Fruit fly (Drosophila melanogaster): Measurements from ENCODE around the gene CG7519.

CG7519 gene

DNA sequence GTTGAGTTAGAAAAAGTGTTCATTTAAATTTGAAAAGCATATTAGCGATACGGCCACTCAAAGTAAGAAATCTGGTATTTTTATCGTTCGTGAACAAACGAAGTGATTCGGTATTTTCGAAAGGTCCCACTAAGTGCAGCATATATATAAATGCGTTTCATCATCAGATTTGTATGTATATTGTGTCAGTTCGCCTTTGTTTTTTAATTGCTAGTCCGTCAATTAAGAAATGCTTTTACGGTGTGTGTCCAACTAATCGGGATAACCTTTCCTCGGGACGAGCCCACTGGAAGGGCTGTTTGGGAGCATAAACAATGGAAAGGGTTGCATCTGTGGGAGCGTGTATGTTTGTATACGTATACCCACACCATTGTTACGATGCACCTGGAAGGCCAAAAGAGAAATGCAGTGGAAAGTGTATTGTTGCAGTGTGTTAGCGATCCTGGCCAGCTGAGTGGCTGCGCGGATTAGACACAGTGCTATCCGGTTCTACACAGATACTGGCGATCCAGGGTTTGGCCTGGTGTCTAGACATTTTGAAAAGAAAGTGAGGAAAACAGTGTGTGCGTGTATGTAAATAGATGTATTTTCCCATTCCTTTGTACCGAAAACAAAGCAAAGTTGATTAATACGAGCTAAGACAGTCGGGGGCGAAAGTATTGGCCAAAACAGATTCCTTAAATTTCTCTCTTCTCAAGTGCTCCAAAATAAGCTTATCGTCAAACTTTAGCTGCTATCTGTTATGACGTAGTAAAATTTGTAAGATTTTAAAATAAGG lies 30.4 kb downstream of the CG7519 start, which contains the start of gene CG7611:
TSS of gene CG7611 (plus strand) at position 128 of the 778 bp plus-strand sequence.
- no peak for TF ChIP-seq noc (tag; optimal IDR thresholded peaks at IDR 0.05)

DNA sequence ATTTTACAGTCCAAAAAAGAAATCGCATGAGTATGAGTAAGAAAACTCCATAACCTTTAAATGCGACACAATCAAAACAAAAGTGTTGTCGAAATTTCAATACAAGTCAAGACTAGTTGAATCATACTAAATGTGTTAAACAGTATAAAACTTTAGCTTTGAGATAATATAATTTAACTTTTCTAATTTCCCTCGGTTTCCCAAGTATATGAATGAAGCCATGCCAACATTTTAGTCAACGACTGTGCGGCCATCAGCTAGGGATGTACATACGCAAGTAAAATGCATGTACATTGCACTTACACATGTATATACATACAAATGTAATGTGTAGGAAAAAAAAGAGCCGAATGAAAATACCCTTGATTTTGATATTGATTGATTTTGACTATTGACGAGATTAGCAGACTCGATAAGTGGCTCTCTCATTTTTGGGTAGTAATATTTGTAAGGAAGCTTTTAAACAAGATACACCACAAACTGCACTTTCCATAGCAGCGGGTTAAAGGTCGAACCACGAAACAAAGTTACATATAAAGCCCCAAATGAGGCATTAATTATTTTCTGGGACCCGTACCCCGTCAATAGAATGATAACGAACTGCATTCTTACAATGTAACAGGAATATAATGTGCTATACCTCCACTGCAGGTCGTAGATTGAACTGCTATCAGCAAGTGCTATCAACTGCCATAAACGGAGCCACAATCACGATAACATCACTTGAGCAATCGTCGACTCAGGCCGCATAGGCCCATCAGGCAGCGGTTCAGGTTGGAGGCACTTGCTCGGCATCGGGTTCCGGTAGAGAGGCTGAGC lies 31.4 kb downstream of the CG7519 start:
- TF ChIP-seq noc (tag; optimal IDR thresholded peaks at IDR 0.05) = no peak

DNA sequence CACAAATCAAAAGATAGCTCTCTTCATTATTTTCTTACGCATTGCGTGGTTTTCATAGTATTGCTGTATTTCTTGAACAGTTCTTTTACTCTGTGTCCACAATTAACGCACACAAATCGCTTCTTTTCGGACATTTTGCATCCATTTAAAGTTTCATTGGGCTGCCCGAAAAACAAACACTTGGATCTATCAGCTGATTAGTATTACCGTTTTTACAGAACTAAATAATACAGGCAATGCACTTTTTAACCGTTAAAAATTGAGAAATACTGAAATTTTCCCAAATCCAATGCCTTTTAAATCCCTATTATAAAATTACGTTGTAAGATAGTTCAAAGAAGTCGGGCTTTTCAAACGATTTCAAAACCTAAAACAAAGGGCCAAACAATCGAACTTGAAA lies 36.2 kb downstream of the CG7519 start, which contains the start of gene Arv1:
TSS of gene Arv1 (minus strand) at position 226 of the 400 bp plus-strand sequence.
- TF ChIP-seq noc (tag; optimal IDR thresholded peaks at IDR 0.05) = no peak

DNA sequence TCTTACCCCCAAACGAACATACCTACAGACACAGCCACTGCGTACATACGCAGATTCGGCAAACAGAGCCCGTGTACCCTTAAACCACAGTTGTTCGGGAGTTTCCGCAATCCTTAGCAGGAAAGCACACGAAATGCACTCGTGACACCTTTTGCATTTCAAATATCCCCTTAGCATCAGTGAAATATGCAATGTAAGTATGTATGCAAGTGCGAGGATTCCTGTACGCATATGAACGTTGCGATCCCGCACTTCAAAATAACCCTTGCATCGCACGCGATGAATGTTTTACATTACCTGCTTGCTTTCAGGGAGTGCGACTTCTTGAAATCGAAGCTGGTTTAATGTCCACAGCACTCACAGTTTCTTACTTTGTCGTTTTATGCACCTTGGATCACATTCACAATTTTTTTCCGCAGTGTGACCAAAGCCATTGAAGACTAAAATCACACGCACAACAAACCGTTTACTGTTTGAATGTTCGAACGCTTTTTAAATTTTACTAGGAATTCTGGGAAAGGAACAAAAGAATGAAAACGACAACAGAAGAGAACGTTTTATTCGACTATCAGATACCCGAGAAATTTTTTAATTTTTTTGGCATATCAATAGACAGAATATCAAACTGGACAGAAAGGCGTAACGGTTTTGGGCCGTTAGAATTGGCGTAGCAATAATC lies 40.5 kb downstream of the CG7519 start, which contains the start of gene Mkrn1:
TSS of gene Mkrn1 (minus strand) at position 444 of the 679 bp plus-strand sequence.
- no peak for TF ChIP-seq noc (tag; optimal IDR thresholded peaks at IDR 0.05)

DNA sequence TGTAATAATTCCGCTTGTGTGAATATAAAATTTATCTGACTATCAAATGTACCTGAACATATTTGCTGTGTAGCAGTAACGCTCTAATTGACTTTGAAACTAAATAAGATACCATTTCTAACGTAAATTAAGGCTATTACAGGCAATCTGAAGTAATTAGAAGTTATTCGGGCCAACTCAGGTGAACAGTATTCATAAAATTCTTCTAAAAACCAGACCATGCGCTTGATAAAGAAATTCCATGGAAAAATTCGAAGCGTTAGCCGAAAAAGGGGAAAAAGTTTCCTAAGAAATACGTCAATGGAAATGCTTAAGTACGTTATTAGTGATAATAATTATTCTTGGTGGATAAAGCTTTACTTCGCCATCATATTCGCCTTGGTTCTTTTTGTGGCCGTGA lies 41.5 kb downstream of the CG7519 start, which contains the start of gene ppk5:
TSS of gene ppk5 (plus strand) at position 301 of the 400 bp plus-strand sequence.
- no peak for TF ChIP-seq noc (tag; optimal IDR thresholded peaks at IDR 0.05)

DNA sequence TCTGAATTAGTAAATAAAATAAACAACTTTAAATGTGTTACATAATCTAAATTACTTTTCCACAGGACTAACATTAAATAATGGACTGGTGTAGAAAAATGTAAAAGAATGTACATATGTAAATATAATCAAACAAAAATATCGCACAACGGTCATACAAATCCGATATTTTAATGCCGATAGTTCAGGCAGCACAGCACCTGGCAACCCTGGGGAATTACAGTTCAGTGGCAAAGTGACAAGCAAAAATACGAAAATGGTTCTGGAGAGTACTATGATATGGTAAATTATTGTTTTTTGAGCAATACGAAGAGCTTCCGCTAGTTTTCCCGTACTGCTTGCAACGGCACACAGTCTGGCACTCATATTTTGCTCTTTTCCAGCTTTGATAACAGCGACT lies 44.0 kb downstream of the CG7519 start, which contains the start of gene Rpn10:
TSS of gene Rpn10 (plus strand) at position 144 of the 400 bp plus-strand sequence.
- no peak for TF ChIP-seq noc (tag; optimal IDR thresholded peaks at IDR 0.05)

DNA sequence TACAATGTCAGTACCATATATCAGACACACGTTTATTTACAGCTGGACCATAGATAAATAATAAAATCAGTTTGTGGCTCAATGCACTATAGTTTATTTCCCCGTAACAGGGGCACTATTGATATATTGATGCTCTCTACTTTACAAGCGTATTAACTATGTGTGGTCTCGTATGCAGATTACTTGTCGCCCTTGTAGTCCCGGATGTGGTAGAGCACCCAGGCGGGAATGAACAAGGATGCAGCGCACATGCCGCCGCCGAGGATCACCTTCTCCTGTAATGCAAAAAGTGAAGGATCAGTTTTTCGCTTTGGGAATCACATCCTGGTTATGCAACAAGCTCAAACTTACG lies 46.0 kb downstream of the CG7519 start:
- no peak for TF ChIP-seq noc (tag; optimal IDR thresholded peaks at IDR 0.05)

DNA sequence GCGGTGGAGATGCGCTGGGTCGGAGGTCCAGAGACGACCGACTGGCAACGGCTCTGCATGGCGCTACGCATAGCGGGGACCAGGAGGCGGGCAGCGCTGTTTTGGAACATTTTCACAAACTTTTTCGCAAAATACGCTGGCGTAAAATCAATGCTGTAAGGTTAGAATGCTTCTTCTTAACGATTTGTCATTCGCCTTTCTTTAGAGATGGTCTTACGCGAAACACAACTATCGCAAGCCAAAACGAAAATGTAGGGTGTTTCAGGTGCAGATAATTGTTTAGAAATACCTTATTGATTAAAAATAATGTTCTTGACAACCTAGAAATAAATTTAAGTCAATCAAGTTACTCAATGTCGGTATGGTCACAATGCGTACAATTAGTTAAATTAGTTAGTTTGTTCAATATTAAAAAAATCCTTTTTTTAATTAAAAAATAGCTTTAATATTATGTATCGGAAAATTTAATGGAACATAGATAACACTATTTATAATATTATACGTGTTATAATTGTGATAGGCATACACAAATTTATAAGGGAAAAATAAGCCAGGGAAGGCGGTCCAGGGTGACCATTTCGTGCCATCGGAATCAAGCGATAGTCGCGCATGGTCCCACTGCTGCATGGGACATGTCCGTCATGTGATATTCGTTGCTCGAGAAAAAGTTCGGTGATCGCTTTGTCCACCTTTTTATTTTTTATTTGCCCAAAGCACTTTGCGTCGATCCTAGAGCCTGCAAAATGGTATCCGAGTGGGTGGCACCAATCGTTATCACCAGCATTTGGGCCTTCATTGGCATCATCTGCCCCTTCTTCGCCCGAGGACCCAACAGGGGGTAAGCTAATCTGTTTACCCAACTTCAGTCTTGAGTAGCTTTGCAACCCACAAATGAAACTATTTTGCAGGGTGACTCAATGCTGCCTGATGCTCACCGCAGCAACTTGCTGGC lies 46.6 kb downstream of the CG7519 start, which contains the start of the genes COX8 and VhaM9.7-b:
TSS of gene COX8 (minus strand) at position 203 of the 952 bp plus-strand sequence.
TSS of gene VhaM9.7-b (plus strand) at position 618 of the 952 bp plus-strand sequence.
- TF ChIP-seq noc (tag; optimal IDR thresholded peaks at IDR 0.05) = no peak

DNA sequence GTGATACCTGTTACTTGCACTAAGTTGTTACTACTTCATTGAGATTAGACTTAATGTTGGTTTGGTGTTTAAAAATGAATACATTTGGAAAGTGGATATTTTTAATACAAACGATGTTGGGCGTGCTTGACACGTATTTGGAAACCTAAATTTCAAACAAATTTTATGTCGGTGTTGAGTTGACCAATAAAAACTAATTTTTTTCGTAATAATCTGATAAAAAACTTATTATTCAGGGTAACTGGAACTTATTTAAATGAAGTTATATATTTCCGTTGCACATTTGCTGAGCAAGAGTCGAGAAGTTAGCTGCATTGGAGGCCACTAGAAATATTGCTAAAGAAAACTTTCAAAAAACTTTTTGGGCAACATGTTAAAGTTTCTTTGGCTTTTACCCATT lies 49.2 kb downstream of the CG7519 start, which contains the start of gene CG33290:
TSS of gene CG33290 (plus strand) at position 301 of the 400 bp plus-strand sequence.
- no peak for TF ChIP-seq noc (tag; optimal IDR thresholded peaks at IDR 0.05)

Data from whole organism, larva.